Fruit fly (Drosophila melanogaster): Measurements from ENCODE around the gene CG14089.

The CG14089 gene

DNA sequence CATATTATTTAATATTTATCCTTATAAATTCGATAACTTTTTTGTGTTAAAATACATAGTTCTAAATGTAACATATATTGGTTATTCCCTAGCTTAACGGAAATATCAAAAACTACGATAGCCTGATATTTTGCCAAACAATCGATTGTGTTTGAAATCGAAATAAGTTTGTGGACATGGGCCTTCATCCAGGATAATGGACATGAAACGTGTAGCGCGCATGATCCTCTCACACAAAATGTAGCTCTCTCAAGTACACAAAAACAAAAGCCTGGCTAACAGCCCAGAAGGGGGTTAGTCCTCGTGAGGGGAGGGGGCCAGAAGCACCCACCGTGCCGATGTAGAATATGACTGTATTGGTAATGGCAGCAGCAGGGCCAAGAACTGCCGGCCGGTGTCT is 42.8 kb downstream of the CG14089 start (continued):
- TF ChIP-seq Elba2 (GFP tag; optimal IDR thresholded peaks at IDR 0.05) (no peak), vnd (GFP tag; IDR thresholded peaks at IDR 0.05; ENCODE audit: partially characterized antibody) (no peak), Kr (GFP tag; optimal IDR thresholded peaks at IDR 0.05) (no peak), pfk (GFP tag; optimal IDR thresholded peaks at IDR 0.05) (peak; percentile 75), fd3F (GFP tag; optimal IDR thresholded peaks at IDR 0.05) (no peak), Side (GFP tag; optimal IDR thresholded peaks at IDR 0.05) (no peak), Deaf1 (tag; optimal IDR thresholded peaks at IDR 0.05) (peak; percentile 48), CG4707 (GFP tag; optimal IDR thresholded peaks at IDR 0.05) (no peak), bab2 (GFP tag; optimal IDR thresholded peaks at IDR 0.05) (no peak), CG12071 (GFP tag; optimal IDR thresholded peaks at IDR 0.05) (peak; percentile 10), abd-A (tag; optimal IDR thresholded peaks at IDR 0.05) (peak; percentile 32), CG8089 (GFP tag; optimal IDR thresholded peaks at IDR 0.05) (no peak), CG14441 (GFP tag; IDR thresholded peaks at IDR 0.05) (no peak), yki (optimal IDR thresholded peaks at IDR 0.05) (no peak), oc (tag; optimal IDR thresholded peaks at IDR 0.05) (no peak)

DNA sequence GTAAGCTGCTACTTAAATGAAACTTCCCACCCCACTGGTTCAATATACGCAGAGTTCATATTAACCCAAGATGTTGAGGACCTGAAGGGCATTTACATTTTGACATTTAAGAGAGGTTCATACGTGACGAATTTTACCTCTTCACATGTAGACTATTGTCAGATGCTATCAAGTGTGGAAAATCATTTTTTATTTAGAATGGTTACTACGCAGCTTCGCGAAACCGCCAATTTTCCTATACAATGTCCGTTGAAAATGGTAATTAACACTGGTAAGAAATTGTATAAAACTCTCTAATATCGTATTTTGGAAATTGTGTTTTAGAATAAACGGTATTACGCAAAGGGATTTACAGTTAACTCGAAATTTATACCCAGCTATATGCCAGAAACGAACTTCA is 44.0 kb downstream of the CG14089 start:
- no peak for TF ChIP-seq NC2α (GFP tag; optimal IDR thresholded peaks at IDR 0.05)
- no peak for TF ChIP-seq lbe (GFP tag; optimal IDR thresholded peaks at IDR 0.05)
- peak; percentile 100 for TF ChIP-seq CG2199 (GFP tag; IDR thresholded peaks at IDR 0.05)
- no peak for TF ChIP-seq CG13775 (GFP tag; optimal IDR thresholded peaks at IDR 0.05)

DNA sequence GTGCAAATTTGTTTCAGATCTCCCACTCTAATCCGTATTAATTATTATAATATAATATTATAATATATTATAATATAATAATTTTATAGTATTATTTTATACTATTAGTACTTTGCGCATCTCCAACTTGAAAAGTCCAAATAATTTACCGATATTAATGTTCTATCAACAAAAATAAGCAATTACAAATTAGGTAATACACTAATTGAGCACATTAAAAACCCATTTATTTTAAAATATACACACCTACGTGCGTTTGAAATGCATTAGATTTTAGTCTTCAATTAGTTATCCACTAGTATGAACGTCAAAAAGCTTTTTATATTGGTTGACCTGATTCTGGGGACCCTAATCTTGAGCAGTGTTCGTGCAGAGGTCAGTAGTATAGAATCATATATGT is 44.5 kb downstream of the CG14089 start, which contains the start of gene CG33647:
Gene CG33647, plus strand, starts transcription at position 301 of the 400 bp plus-strand sequence.
- no peak for TF ChIP-seq dm (GFP tag; optimal IDR thresholded peaks at IDR 0.05)
- no peak for TF ChIP-seq CrebB (tag; optimal IDR thresholded peaks at IDR 0.05)
- TF ChIP-seq repo (GFP tag; optimal IDR thresholded peaks at IDR 0.05): no peak
- TF ChIP-seq CG17912 (GFP tag; optimal IDR thresholded peaks at IDR 0.05): no peak
- TF ChIP-seq CG13287 (GFP tag; IDR thresholded peaks at IDR 0.05; ENCODE audit: partially characterized antibody): no peak
- TF ChIP-seq grau (tag; optimal IDR thresholded peaks at IDR 0.05): no peak
- TF ChIP-seq CG12155 (GFP tag; optimal IDR thresholded peaks at IDR 0.05): no peak
- TF ChIP-seq scrt (GFP tag; optimal IDR thresholded peaks at IDR 0.05): no peak
- TF ChIP-seq bsh (GFP tag; optimal IDR thresholded peaks at IDR 0.05): no peak
- no peak for TF ChIP-seq Bdp1 (GFP tag; optimal IDR thresholded peaks at IDR 0.05)
- TF ChIP-seq zfh2 (GFP tag; optimal IDR thresholded peaks at IDR 0.05): no peak
- TF ChIP-seq MBD-R2 (GFP tag; IDR thresholded peaks at IDR 0.05): no peak
- TF ChIP-seq PHDP (tag; optimal IDR thresholded peaks at IDR 0.05): no peak
- no peak for TF ChIP-seq Kr (GFP tag; optimal IDR thresholded peaks at IDR 0.05)
- no peak for TF ChIP-seq tll (GFP tag; optimal IDR thresholded peaks at IDR 0.05)
- TF ChIP-seq Sox100B (GFP tag; optimal IDR thresholded peaks at IDR 0.05): no peak
- TF ChIP-seq dimm (GFP tag; IDR thresholded peaks at IDR 0.05): no peak
- no peak for TF ChIP-seq Vsx1 (GFP tag; optimal IDR thresholded peaks at IDR 0.05)
- TF ChIP-seq ase (GFP tag; IDR thresholded peaks at IDR 0.05): no peak
